Worm (Caenorhabditis elegans) whole organism, young adult: ENCODE measurements around the gene act-1.
A peak's percentile ranks its signal among the peaks of the same experiment; 100 is the strongest.

Experiments used
- B0035.1 ChIP-seq: sonication (generic microtip); optimal IDR thresholded peaks from 2 replicates; lab custom pipeline; 2016; ENCODE audit warnings: missing genetic modification characterization, mild to moderate bottlenecking, missing compliant biosample characterization, missing genotype, missing genetic modification reagents
- C17E4.6 ChIP-seq: fragments of 200-800 bp; sonication (Bioruptor generic); IDR thresholded peaks from 2 replicates; pipeline ENCODE4 v1.3.6; 2022; ENCODE audit warnings: missing genetic modification reagents, missing genetic modification characterization, missing compliant biosample characterization
- F33H1.4 ChIP-seq: fragments of 200-800 bp; sonication (Bioruptor generic); IDR thresholded peaks from 2 replicates; pipeline ENCODE4 v1.3.6; 2022; ENCODE audit warnings: missing genetic modification reagents, missing genetic modification characterization, missing compliant biosample characterization
- F37B4.10 ChIP-seq: fragments of 200-800 bp; sonication (Bioruptor generic); IDR thresholded peaks from 2 replicates; pipeline ENCODE4 v1.3.6; 2022; ENCODE audit warnings: missing genetic modification characterization, missing compliant biosample characterization
- F52B5.7 ChIP-seq: sonication (generic microtip); optimal IDR thresholded peaks from 2 replicates; lab custom pipeline; 2016; ENCODE audit warnings: mild to moderate bottlenecking, missing genetic modification characterization, missing compliant biosample characterization
- F57A8.1 ChIP-seq: fragments of 200-800 bp; sonication (Bioruptor generic); optimal IDR thresholded peaks from 2 replicates; lab custom pipeline; 2018; ENCODE audit warnings: mild to moderate bottlenecking, missing genetic modification characterization, moderate library complexity, missing compliant biosample characterization
- T26A5.8 ChIP-seq: sonication (generic microtip); optimal IDR thresholded peaks from 2 replicates; lab custom pipeline; 2016; ENCODE audit warnings: missing genetic modification characterization, missing compliant biosample characterization
- Y56A3A.18 ChIP-seq: fragments of 200-800 bp; sonication (Bioruptor generic); IDR thresholded peaks from 2 replicates; pipeline ENCODE4 v1.3.6; 2022; ENCODE audit warnings: missing genetic modification reagents, missing genetic modification characterization, missing compliant biosample characterization
- ZK185.1 ChIP-seq: sonication (generic microtip); optimal IDR thresholded peaks from 2 replicates; lab custom pipeline; 2016; ENCODE audit warnings: mild to moderate bottlenecking, missing genetic modification characterization, missing compliant biosample characterization; ENCODE audit not compliant: poor library complexity, severe bottlenecking
- ama-1 ChIP-seq, 3 experiments: fragments of 150-350 bp in 1 of 3; sonication (generic microtip) in 2 of 3; optimal IDR thresholded peaks; 2 replicates each; lab custom pipeline; 2014 to 2018; ENCODE audit warnings: missing biosample characterization in 2 of 3, missing genetic modification characterization in 2 of 3, missing genetic modification reagents in 2 of 3
- aptf-3 ChIP-seq: fragments of 200-800 bp; sonication (Bioruptor generic); IDR thresholded peaks from 2 replicates; pipeline ENCODE4 v1.3.6; 2022; ENCODE audit warnings: missing genetic modification characterization, missing compliant biosample characterization
- atf-7 ChIP-seq: sonication (generic microtip); optimal IDR thresholded peaks from 2 replicates; lab custom pipeline; 2017; ENCODE audit warnings: mild to moderate bottlenecking, missing genetic modification characterization, missing compliant biosample characterization
- athp-1 ChIP-seq: sonication (generic microtip); optimal IDR thresholded peaks from 2 replicates; lab custom pipeline; 2017; ENCODE audit warnings: mild to moderate bottlenecking, missing genetic modification characterization, missing compliant biosample characterization
- bed-1 ChIP-seq: fragments of 200-800 bp; sonication (Bioruptor generic); IDR thresholded peaks from 2 replicates; pipeline ENCODE4 v1.3.6; 2022; ENCODE audit warnings: missing genetic modification reagents, missing genetic modification characterization, missing compliant biosample characterization
- bed-2 ChIP-seq: fragments of 200-800 bp; sonication (Bioruptor generic); IDR thresholded peaks from 2 replicates; pipeline ENCODE4 v1.3.6; 2022; ENCODE audit warnings: missing genetic modification reagents, missing genetic modification characterization, missing compliant biosample characterization
- ccch-3 ChIP-seq: fragments of 200-800 bp; sonication (Bioruptor generic); optimal IDR thresholded peaks from 2 replicates; lab custom pipeline; 2018; ENCODE audit warnings: mild to moderate bottlenecking, missing genetic modification characterization, missing compliant biosample characterization
- cebp-1 ChIP-seq, 2 experiments: fragments of 200-800 bp in 1 of 2; sonication (Bioruptor generic) in 1 of 2; sonication (generic microtip) in 1 of 2; IDR thresholded peaks in 1 of 2; optimal IDR thresholded peaks in 1 of 2; 2 replicates each; pipeline versions ENCODE4 v1.3.6 to Lab custom; 2017 to 2022; ENCODE audit warnings: missing compliant biosample characterization in 2 of 2, missing genetic modification characterization in 2 of 2, mild to moderate bottlenecking in 1 of 2, missing genetic modification reagents in 1 of 2, moderate library complexity in 1 of 2
- ceh-100 ChIP-seq: fragments of 200-800 bp; sonication (Bioruptor generic); IDR thresholded peaks from 2 replicates; pipeline ENCODE4 v1.3.6; 2022; ENCODE audit warnings: missing genetic modification reagents, missing genetic modification characterization, missing compliant biosample characterization
- ceh-27 ChIP-seq: fragments of 200-800 bp; sonication (Bioruptor generic); optimal IDR thresholded peaks from 2 replicates; lab custom pipeline; 2018; ENCODE audit warnings: mild to moderate bottlenecking, missing genetic modification characterization, moderate library complexity, missing compliant biosample characterization
- ceh-58 ChIP-seq: fragments of 200-800 bp; sonication (Bioruptor generic); IDR thresholded peaks from 2 replicates; pipeline ENCODE4 v1.3.6; 2022; ENCODE audit warnings: missing genetic modification characterization, missing compliant biosample characterization
- ceh-91 ChIP-seq: fragments of 200-800 bp; sonication (Bioruptor generic); IDR thresholded peaks from 2 replicates; pipeline ENCODE4 v1.3.6; 2022; ENCODE audit warnings: missing genetic modification reagents, missing genetic modification characterization, missing compliant biosample characterization
- chd-7 ChIP-seq: sonication (generic microtip); optimal IDR thresholded peaks from 2 replicates; lab custom pipeline; 2016; ENCODE audit warnings: mild to moderate bottlenecking, missing genetic modification characterization, moderate library complexity, missing compliant biosample characterization
- dpff-1 ChIP-seq: sonication (generic microtip); optimal IDR thresholded peaks from 2 replicates; lab custom pipeline; 2017; ENCODE audit warnings: mild to moderate bottlenecking, missing genetic modification characterization, missing compliant biosample characterization
- dpl-1 ChIP-seq: fragments of 150-350 bp; optimal IDR thresholded peaks from 2 replicates; lab custom pipeline; 2014; ENCODE audit warnings: missing biosample characterization, missing genetic modification reagents, missing genetic modification characterization
- hlh-26 ChIP-seq: fragments of 200-800 bp; sonication (Bioruptor generic); conservative IDR thresholded peaks from 2 replicates; pipeline ENCODE4 v1.3.6; 2022; ENCODE audit warnings: missing genetic modification reagents, missing genetic modification characterization, missing compliant biosample characterization
- hmg-1.2 ChIP-seq: fragments of 200-800 bp; sonication (Bioruptor generic); IDR thresholded peaks from 2 replicates; pipeline ENCODE4 v1.3.6; 2022; ENCODE audit warnings: missing genetic modification reagents, missing genetic modification characterization, missing compliant biosample characterization
- hrde-1 ChIP-seq: sonication (generic microtip); optimal IDR thresholded peaks from 2 replicates; lab custom pipeline; 2016; ENCODE audit warnings: missing genetic modification characterization, mild to moderate bottlenecking, missing compliant biosample characterization, moderate library complexity, missing genotype, missing genetic modification reagents, borderline replicate concordance
- lin-35 ChIP-seq, 3 experiments: fragments of 150-350 bp in 2 of 3; sonication (generic microtip) in 1 of 3; optimal IDR thresholded peaks; 2 replicates each; lab custom pipeline; 2014 to 2018; ENCODE audit warnings: missing biosample characterization in 3 of 3, missing genetic modification characterization in 3 of 3, missing genetic modification reagents in 3 of 3
- lir-1 ChIP-seq: fragments of 200-800 bp; sonication (Bioruptor generic); conservative IDR thresholded peaks from 2 replicates; pipeline ENCODE4 v1.3.6; 2022; ENCODE audit warnings: missing genetic modification reagents, missing genetic modification characterization, missing compliant biosample characterization
- madf-6 ChIP-seq: fragments of 200-800 bp; sonication (Bioruptor generic); IDR thresholded peaks from 2 replicates; pipeline ENCODE4 v1.3.6; 2022; ENCODE audit warnings: missing genetic modification reagents, missing genetic modification characterization, missing compliant biosample characterization
- madf-8 ChIP-seq: fragments of 200-800 bp; sonication (Bioruptor generic); conservative IDR thresholded peaks from 2 replicates; pipeline ENCODE4 v1.3.6; 2022; ENCODE audit warnings: missing genetic modification reagents, missing genetic modification characterization, missing compliant biosample characterization
- mel-28 ChIP-seq: sonication (generic microtip); optimal IDR thresholded peaks from 2 replicates; lab custom pipeline; 2016; ENCODE audit warnings: borderline replicate concordance, mild to moderate bottlenecking, missing genetic modification characterization, missing compliant biosample characterization
- nfya-2 ChIP-seq: fragments of 200-800 bp; sonication (Bioruptor generic); IDR thresholded peaks from 2 replicates; pipeline ENCODE4 v1.3.6; 2022; ENCODE audit warnings: missing genetic modification reagents, missing genetic modification characterization, missing compliant biosample characterization
- nhr-120 ChIP-seq: fragments of 200-800 bp; sonication (Bioruptor generic); IDR thresholded peaks from 2 replicates; pipeline ENCODE4 v1.3.6; 2022; ENCODE audit warnings: missing genetic modification characterization, missing compliant biosample characterization
- nhr-179 ChIP-seq: sonication (generic microtip); optimal IDR thresholded peaks from 2 replicates; lab custom pipeline; 2016; ENCODE audit warnings: mild to moderate bottlenecking, missing genetic modification characterization, missing compliant biosample characterization
- nhr-80 ChIP-seq: sonication (generic microtip); optimal IDR thresholded peaks from 2 replicates; lab custom pipeline; 2016; ENCODE audit warnings: missing genetic modification characterization, missing compliant biosample characterization
- pbrm-1 ChIP-seq: fragments of 200-800 bp; sonication (Bioruptor generic); IDR thresholded peaks from 2 replicates; pipeline ENCODE4 v1.3.6; 2022; ENCODE audit warnings: missing genetic modification reagents, missing genetic modification characterization, missing compliant biosample characterization
- rec-8 ChIP-seq, 2 experiments: sonication (generic microtip); optimal IDR thresholded peaks; 2 replicates each; lab custom pipeline; 2016; ENCODE audit warnings: mild to moderate bottlenecking in 2 of 2, missing genetic modification characterization in 2 of 2, missing genetic modification reagents in 2 of 2, missing genotype in 2 of 2, missing biosample characterization in 1 of 2, missing compliant biosample characterization in 1 of 2, moderate library complexity in 1 of 2
- sdz-38 ChIP-seq: sonication (generic microtip); optimal IDR thresholded peaks from 2 replicates; lab custom pipeline; 2016; ENCODE audit warnings: missing genotype, missing genetic modification characterization, missing compliant biosample characterization
- snpc-1.1 ChIP-seq: sonication (generic microtip); optimal IDR thresholded peaks from 2 replicates; lab custom pipeline; 2017; ENCODE audit warnings: missing genetic modification characterization, mild to moderate bottlenecking, missing compliant biosample characterization, antibody characterized with exemption, moderate library complexity, missing genotype, missing genetic modification reagents; ENCODE audit not compliant: insufficient read depth
- snpc-4 ChIP-seq, 5 experiments: fragments of 150-350 bp in 1 of 5; sonication (generic microtip) in 4 of 5; optimal IDR thresholded peaks; 2 replicates each; lab custom pipeline; 2014 to 2018; ENCODE audit warnings: missing genetic modification characterization in 5 of 5, missing biosample characterization in 3 of 5, antibody characterized with exemption in 2 of 5, mild to moderate bottlenecking in 2 of 5, missing compliant biosample characterization in 2 of 5, missing genotype in 2 of 5, moderate library complexity in 2 of 5, missing genetic modification reagents in 1 of 5
- tlf-1 ChIP-seq: fragments of 200-800 bp; sonication (Bioruptor generic); optimal IDR thresholded peaks from 2 replicates; lab custom pipeline; 2018; ENCODE audit warnings: mild to moderate bottlenecking, missing genetic modification characterization, missing compliant biosample characterization
- unc-62 ChIP-seq: fragments of 150-350 bp; optimal IDR thresholded peaks from 2 replicates; lab custom pipeline; 2014; ENCODE audit warnings: missing biosample characterization, missing genetic modification reagents, missing genetic modification characterization
- ztf-22 ChIP-seq: fragments of 200-800 bp; sonication (Bioruptor generic); optimal IDR thresholded peaks from 2 replicates; lab custom pipeline; 2018; ENCODE audit warnings: mild to moderate bottlenecking, missing genetic modification characterization, moderate library complexity, missing compliant biosample characterization
- ztf-25 ChIP-seq: fragments of 200-800 bp; sonication (Bioruptor generic); IDR thresholded peaks from 2 replicates; pipeline ENCODE4 v1.3.6; 2022; ENCODE audit warnings: missing genetic modification reagents, missing genetic modification characterization, missing compliant biosample characterization
- ztf-6 ChIP-seq: fragments of 200-800 bp; sonication (Bioruptor generic); IDR thresholded peaks from 2 replicates; pipeline ENCODE4 v1.3.6; 2022; ENCODE audit warnings: missing genetic modification reagents, missing genetic modification characterization, missing compliant biosample characterization

Gene act-1

ce11 chrV:11076403-11076802, 4.4 kb upstream of the act-1 start (continued):
- TF ChIP-seq ccch-3 (GFP tag; lab: Kevin White, UChicago) (no peak), tlf-1 (peak; percentile 78), ceh-27 (GFP tag; lab: Kevin White, UChicago) (peak; percentile 68), F33H1.4 (peak; percentile 24), bed-1 (0 out of 2 replicates have a peak, but pooled peaks have one; percentile 74), aptf-3 (GFP tag; lab: Robert Waterston, UW) (peak; percentile 90), dpff-1 (tag; lab: Kevin White, UChicago) (no peak), ceh-100 (GFP tag; lab: Robert Waterston, UW) (peak; percentile 71), pbrm-1 (GFP tag; lab: Robert Waterston, UW) (peak; percentile 79), ZK185.1 (peak; percentile 43), lir-1 (no peak), F52B5.7 (peak; percentile 88), ama-1 (optimal IDR thresholded peaks at IDR 0.05; lab: Kevin White, UChicago) (peak; percentile 73), ama-1 (GFP tag; optimal IDR thresholded peaks at IDR 0.05; lab: Kevin White, UChicago) (no peak), lin-35 (GFP tag; optimal IDR thresholded peaks at IDR 0.05; lab: Kevin White, UChicago) (peak in 1 of 3 experiments; percentile 81), ceh-91 (GFP tag; lab: Robert Waterston, UW) (peak; percentile 11; the same call in 1 of the 2 replicates), C17E4.6 (GFP tag; lab: Robert Waterston, UW) (peak; percentile 57), ceh-58 (GFP tag; lab: Robert Waterston, UW) (0 out of 2 replicates have a peak, but pooled peaks have one; percentile 70), T26A5.8 (tag; lab: Kevin White, UChicago) (peak; percentile 73), nhr-120 (GFP tag; lab: Robert Waterston, UW) (0 out of 2 replicates have a peak, but pooled peaks have one; percentile 32), bed-2 (GFP tag; lab: Robert Waterston, UW) (0 out of 2 replicates have a peak, but pooled peaks have one; percentile 48), hlh-26 (GFP tag; lab: Robert Waterston, UW) (no peak), rec-8 (tag; optimal IDR thresholded peaks at IDR 0.05; lab: Kevin White, UChicago) (peak in 1 of 2 experiments; percentile 2), atf-7 (tag; lab: Kevin White, UChicago) (peak; percentile 70), cebp-1 (GFP tag; IDR thresholded peaks at IDR 0.05; lab: Robert Waterston, UW) (no peak), cebp-1 (tag; optimal IDR thresholded peaks at IDR 0.05; lab: Kevin White, UChicago) (peak; percentile 40), ztf-22 (GFP tag; lab: Kevin White, UChicago) (no peak), chd-7 (peak; percentile 66), B0035.1 (peak; percentile 24), F57A8.1 (GFP tag; lab: Kevin White, UChicago) (no peak), athp-1 (tag; lab: Kevin White, UChicago) (peak; percentile 72), snpc-1.1 (tag; lab: Kevin White, UChicago) (no peak), sdz-38 (tag; lab: Kevin White, UChicago) (no peak), ztf-25 (GFP tag; lab: Robert Waterston, UW) (no peak), nhr-80 (peak; percentile 20), hrde-1 (tag; lab: Kevin White, UChicago) (peak; percentile 85), mel-28 (tag; lab: Kevin White, UChicago) (no peak), madf-6 (peak; percentile 86), hmg-1.2 (peak; percentile 34; the same call in 1 of the 2 replicates), nhr-179 (tag; lab: Kevin White, UChicago) (peak; percentile 2), madf-8 (peak; percentile 9; the same call in 1 of the 2 replicates), dpl-1 (GFP tag; lab: Kevin White, UChicago) (no peak), unc-62 (no peak), F37B4.10 (GFP tag; lab: Robert Waterston, UW) (no peak), Y56A3A.18 (GFP tag; lab: Robert Waterston, UW) (peak; percentile 88), snpc-4 (GFP tag; optimal IDR thresholded peaks at IDR 0.05; lab: Kevin White, UChicago) (peak; percentile 28), snpc-4 (tag; optimal IDR thresholded peaks at IDR 0.05; lab: Kevin White, UChicago) (peak in 3 of 4 experiments; percentile 50 to 52 (median 50)), nfya-2 (GFP tag; lab: Robert Waterston, UW) (peak; percentile 78; the same call in 1 of the 2 replicates), ztf-6 (no peak)
